In genomic region chrX:7334302-7334724, ce11 we compare ENCODE assay signal across 4 worm cellular contexts.
A peak's percentile ranks its signal among the peaks of the same experiment; 100 is the strongest.
TF ChIP-seq lines count a peak whose summit lies in the region.

epg-7 (plus strand) TSS chrX:7334714.

TF ChIP-seq in whole organism, L2 larva, 48 proteins besides CTCF, POLR2A, EP300 and RAD21 (continues in another document):
- peak; percentile 48 for TF ChIP-seq lin-39 (tag; optimal IDR thresholded peaks at IDR 0.05; lab: Kevin White, UChicago)
- peak; percentile 92 for TF ChIP-seq nhr-21 (tag; optimal IDR thresholded peaks at IDR 0.05; lab: Kevin White, UChicago)
- no peak for TF ChIP-seq elt-1 (tag; optimal IDR thresholded peaks at IDR 0.05; lab: Kevin White, UChicago)
- TF ChIP-seq unc-62 (GFP tag; optimal IDR thresholded peaks at IDR 0.05; lab: Kevin White, UChicago) = peak; percentile 70
- no peak for TF ChIP-seq aly-2 (tag; optimal IDR thresholded peaks at IDR 0.05; lab: Kevin White, UChicago)
- TF ChIP-seq ztf-11 (tag; optimal IDR thresholded peaks at IDR 0.05; lab: Kevin White, UChicago) = no peak
- TF ChIP-seq mdl-1 (tag; optimal IDR thresholded peaks at IDR 0.05; lab: Kevin White, UChicago) = peak; percentile 74 to 95
- TF ChIP-seq sem-4 (tag; optimal IDR thresholded peaks at IDR 0.05; lab: Kevin White, UChicago) = peak; percentile 94
- TF ChIP-seq unc-39 (tag; optimal IDR thresholded peaks at IDR 0.05; lab: Kevin White, UChicago) = no peak
- peak; percentile 98 for TF ChIP-seq F13H6.1 (tag; optimal IDR thresholded peaks at IDR 0.05; lab: Kevin White, UChicago)
- TF ChIP-seq snpc-4 (tag; optimal IDR thresholded peaks at IDR 0.05; lab: Kevin White, UChicago) = peak; percentile 79
- peak; percentile 71 for TF ChIP-seq ceh-82 (tag; optimal IDR thresholded peaks at IDR 0.05; lab: Kevin White, UChicago)
- TF ChIP-seq mbf-1 (tag; optimal IDR thresholded peaks at IDR 0.05; lab: Kevin White, UChicago) = no peak
- peak; percentile 67 for TF ChIP-seq nhr-77 (tag; optimal IDR thresholded peaks at IDR 0.05; lab: Kevin White, UChicago)
- no peak for TF ChIP-seq ZK546.5 (tag; optimal IDR thresholded peaks at IDR 0.05; lab: Kevin White, UChicago)
- peak; percentile 93 for TF ChIP-seq mab-5 (tag; optimal IDR thresholded peaks at IDR 0.05; lab: Kevin White, UChicago)
- no peak for TF ChIP-seq elt-3 (tag; optimal IDR thresholded peaks at IDR 0.05; lab: Kevin White, UChicago)
- TF ChIP-seq lsy-2 (tag; optimal IDR thresholded peaks at IDR 0.05; lab: Kevin White, UChicago) = peak; percentile 79 to 93
- no peak for TF ChIP-seq alr-1 (tag; optimal IDR thresholded peaks at IDR 0.05; lab: Kevin White, UChicago)
- TF ChIP-seq peb-1 (tag; optimal IDR thresholded peaks at IDR 0.05; lab: Kevin White, UChicago) = no peak
- peak; percentile 77 for TF ChIP-seq ama-1 (optimal IDR thresholded peaks at IDR 0.05; lab: Kevin White, UChicago)
- no peak for TF ChIP-seq nhr-12 (tag; optimal IDR thresholded peaks at IDR 0.05; lab: Kevin White, UChicago)
- peak; percentile 97 for TF ChIP-seq unc-55 (GFP tag; optimal IDR thresholded peaks at IDR 0.05; lab: Kevin White, UChicago)
- peak; percentile 43 for TF ChIP-seq dmd-4 (tag; optimal IDR thresholded peaks at IDR 0.05; lab: Kevin White, UChicago)

TF ChIP-seq in whole organism, L4 larva, 104 proteins besides CTCF, POLR2A, EP300 and RAD21 (continues in another document):
- TF ChIP-seq ctbp-1 (GFP tag; IDR thresholded peaks at IDR 0.05; lab: Robert Waterston, UW) = peak; percentile 95
- TF ChIP-seq lim-7 (GFP tag; IDR thresholded peaks at IDR 0.05; lab: Robert Waterston, UW) = peak; percentile 64; the same call in 1 of the 2 replicates
- TF ChIP-seq saeg-2 (GFP tag; IDR thresholded peaks at IDR 0.05; lab: Robert Waterston, UW) = peak; percentile 79
- TF ChIP-seq madf-9 (GFP tag; conservative IDR thresholded peaks at IDR 0.05; lab: Robert Waterston, UW) = peak; percentile 67
- TF ChIP-seq nhr-102 (tag; optimal IDR thresholded peaks at IDR 0.05; lab: Kevin White, UChicago) = peak; percentile 84
- TF ChIP-seq lin-13 (GFP tag; optimal IDR thresholded peaks at IDR 0.05; lab: Kevin White, UChicago) = peak; percentile 91
- TF ChIP-seq aha-1 (tag; lab: Kevin White, UChicago) = peak; percentile 99
- peak; percentile 86 for TF ChIP-seq lin-1 (GFP tag; IDR thresholded peaks at IDR 0.05; lab: Robert Waterston, UW)
- TF ChIP-seq php-3 (GFP tag; IDR thresholded peaks at IDR 0.05; lab: Robert Waterston, UW) = peak; percentile 69
- 0 out of 4 replicates have a peak, but pooled peaks of 1 of the 2 experiments have one; percentile 59 for TF ChIP-seq madf-5 (GFP tag; IDR thresholded peaks at IDR 0.05; lab: Robert Waterston, UW)
- peak; percentile 39 for TF ChIP-seq zag-1 (tag; optimal IDR thresholded peaks at IDR 0.05; lab: Kevin White, UChicago)
- peak; percentile 55 for TF ChIP-seq gei-8 (GFP tag; optimal IDR thresholded peaks at IDR 0.05; lab: Kevin White, UChicago)
- TF ChIP-seq F10B5.3 (tag; optimal IDR thresholded peaks at IDR 0.05; lab: Kevin White, UChicago) = peak; percentile 22
- TF ChIP-seq mdl-1 (tag; optimal IDR thresholded peaks at IDR 0.05; lab: Kevin White, UChicago) = peak; percentile 80 to 96
- TF ChIP-seq spr-1 (tag; optimal IDR thresholded peaks at IDR 0.05; lab: Kevin White, UChicago) = peak; percentile 79
- TF ChIP-seq nhr-42 (GFP tag; IDR thresholded peaks at IDR 0.05; lab: Robert Waterston, UW) = peak; percentile 86
- peak; percentile 96 for TF ChIP-seq rbr-2 (tag; optimal IDR thresholded peaks at IDR 0.05; lab: Kevin White, UChicago)
- TF ChIP-seq egl-43 (GFP tag; IDR thresholded peaks at IDR 0.05; lab: Robert Waterston, UW) = peak; percentile 91
- peak; percentile 79 for TF ChIP-seq set-16 (GFP tag; IDR thresholded peaks at IDR 0.05; lab: Robert Waterston, UW)
- TF ChIP-seq tra-1 (GFP tag; IDR thresholded peaks at IDR 0.05; lab: Robert Waterston, UW) = peak; percentile 84
- no peak for TF ChIP-seq ZK546.5 (tag; optimal IDR thresholded peaks at IDR 0.05; lab: Kevin White, UChicago)
- peak; percentile 80 to 93 for TF ChIP-seq lsy-2 (tag; optimal IDR thresholded peaks at IDR 0.05; lab: Kevin White, UChicago)
- peak; percentile 96 for TF ChIP-seq mep-1 (tag; optimal IDR thresholded peaks at IDR 0.05; lab: Kevin White, UChicago)

TF ChIP-seq in whole organism, late embryonic, 69 proteins besides CTCF, POLR2A, EP300 and RAD21 (continues in another document):
- TF ChIP-seq unc-86 (tag; optimal IDR thresholded peaks at IDR 0.05; lab: Kevin White, UChicago) (peak; percentile 27), pqm-1 (tag; optimal IDR thresholded peaks at IDR 0.05; lab: Kevin White, UChicago) (peak; percentile 63), syd-9 (tag; optimal IDR thresholded peaks at IDR 0.05; lab: Kevin White, UChicago) (no peak), ceh-48 (tag; optimal IDR thresholded peaks at IDR 0.05; lab: Kevin White, UChicago) (peak; percentile 22), ama-1 (optimal IDR thresholded peaks at IDR 0.05; lab: Kevin White, UChicago) (no peak), ceh-45 (GFP tag; IDR thresholded peaks at IDR 0.05; lab: Robert Waterston, UW) (no peak), unc-3 (GFP tag; conservative IDR thresholded peaks at IDR 0.05; lab: Robert Waterston, UW) (peak; percentile 23; the same call in 1 of the 2 replicates), unc-3 (tag; optimal IDR thresholded peaks at IDR 0.05; lab: Kevin White, UChicago) (peak; percentile 17), T23F11.4 (GFP tag; optimal IDR thresholded peaks at IDR 0.05; lab: Kevin White, UChicago) (no peak), npax-4 (tag; optimal IDR thresholded peaks at IDR 0.05; lab: Kevin White, UChicago) (no peak), nfya-1 (tag; optimal IDR thresholded peaks at IDR 0.05; lab: Kevin White, UChicago) (peak; percentile 90), tbx-7 (tag; optimal IDR thresholded peaks at IDR 0.05; lab: Kevin White, UChicago) (no peak), ceh-14 (tag; optimal IDR thresholded peaks at IDR 0.05; lab: Kevin White, UChicago) (peak; percentile 41), madf-2 (tag; optimal IDR thresholded peaks at IDR 0.05; lab: Kevin White, UChicago) (peak; percentile 51), ceh-30 (tag; optimal IDR thresholded peaks at IDR 0.05; lab: Kevin White, UChicago) (no peak), ceh-31 (tag; optimal IDR thresholded peaks at IDR 0.05; lab: Kevin White, UChicago) (peak; percentile 93), mec-3 (tag; optimal IDR thresholded peaks at IDR 0.05; lab: Kevin White, UChicago; ENCODE audit: borderline replicate concordance) (no peak), ceh-9 (tag; optimal IDR thresholded peaks at IDR 0.05; lab: Kevin White, UChicago) (no peak), sdc-2 (tag; optimal IDR thresholded peaks at IDR 0.05; lab: Kevin White, UChicago) (peak; percentile 65), unc-55 (GFP tag; optimal IDR thresholded peaks at IDR 0.05; lab: Kevin White, UChicago) (peak; percentile 48), ceh-22 (tag; optimal IDR thresholded peaks at IDR 0.05; lab: Kevin White, UChicago) (no peak), elt-2 (tag; optimal IDR thresholded peaks at IDR 0.05; lab: Kevin White, UChicago) (peak; percentile 62), sox-4 (tag; optimal IDR thresholded peaks at IDR 0.05; lab: Kevin White, UChicago) (no peak), F13H6.1 (tag; optimal IDR thresholded peaks at IDR 0.05; lab: Kevin White, UChicago) (peak; percentile 74), Y22D7AL.16 (tag; optimal IDR thresholded peaks at IDR 0.05; lab: Kevin White, UChicago) (no peak), ttx-3 (tag; optimal IDR thresholded peaks at IDR 0.05; lab: Kevin White, UChicago) (no peak), ets-4 (tag; optimal IDR thresholded peaks at IDR 0.05; lab: Kevin White, UChicago) (no peak)

TF ChIP-seq in whole organism, mixed stage, embryonic, 35 proteins besides CTCF, POLR2A, EP300 and RAD21 (continues in another document):
- no peak for TF ChIP-seq snpc-4 (tag; optimal IDR thresholded peaks at IDR 0.05; lab: Kevin White, UChicago)
- no peak for TF ChIP-seq elt-3 (tag; optimal IDR thresholded peaks at IDR 0.05; lab: Kevin White, UChicago)
- TF ChIP-seq sem-2 (GFP tag; optimal IDR thresholded peaks at IDR 0.05; lab: Kevin White, UChicago) = no peak
- peak; percentile 49 for TF ChIP-seq nhr-2 (tag; optimal IDR thresholded peaks at IDR 0.05; lab: Kevin White, UChicago)
- peak; percentile 28 for TF ChIP-seq sptf-1 (tag; optimal IDR thresholded peaks at IDR 0.05; lab: Kevin White, UChicago)
- peak; percentile 78 for TF ChIP-seq ceh-39 (tag; optimal IDR thresholded peaks at IDR 0.05; lab: Kevin White, UChicago)
- peak; percentile 90 for TF ChIP-seq pha-4 (tag; optimal IDR thresholded peaks at IDR 0.05; lab: Kevin White, UChicago)
- peak; percentile 68 for TF ChIP-seq lsy-2 (tag; optimal IDR thresholded peaks at IDR 0.05; lab: Kevin White, UChicago)
- peak; percentile 52 for TF ChIP-seq drap-1 (GFP tag; optimal IDR thresholded peaks at IDR 0.05; lab: Kevin White, UChicago)
- no peak for TF ChIP-seq bed-3 (GFP tag; optimal IDR thresholded peaks at IDR 0.05; lab: Kevin White, UChicago)
- no peak for TF ChIP-seq ceh-83 (GFP tag; optimal IDR thresholded peaks at IDR 0.05; lab: Kevin White, UChicago)
- no peak for TF ChIP-seq M03D4.4 (tag; optimal IDR thresholded peaks at IDR 0.05; lab: Kevin White, UChicago)
- no peak for TF ChIP-seq nhr-28 (tag; optimal IDR thresholded peaks at IDR 0.05; lab: Kevin White, UChicago)
- no peak for TF ChIP-seq tbx-8 (GFP tag; optimal IDR thresholded peaks at IDR 0.05; lab: Kevin White, UChicago)
- peak; percentile 64 for TF ChIP-seq mls-2 (tag; optimal IDR thresholded peaks at IDR 0.05; lab: Kevin White, UChicago)
- no peak for TF ChIP-seq blmp-1 (tag; optimal IDR thresholded peaks at IDR 0.05; lab: Kevin White, UChicago)
- TF ChIP-seq unc-62 (GFP tag; optimal IDR thresholded peaks at IDR 0.05; lab: Kevin White, UChicago) = peak; percentile 74
- TF ChIP-seq nhr-12 (tag; optimal IDR thresholded peaks at IDR 0.05; lab: Kevin White, UChicago) = no peak
- no peak for TF ChIP-seq unc-39 (tag; optimal IDR thresholded peaks at IDR 0.05; lab: Kevin White, UChicago)
- TF ChIP-seq ham-2 (GFP tag; optimal IDR thresholded peaks at IDR 0.05; lab: Kevin White, UChicago) = peak; percentile 61
- no peak for TF ChIP-seq mab-5 (tag; optimal IDR thresholded peaks at IDR 0.05; lab: Kevin White, UChicago)
- TF ChIP-seq unc-120 (tag; optimal IDR thresholded peaks at IDR 0.05; lab: Kevin White, UChicago; ENCODE audit: poor library complexity, severe bottlenecking) = peak; percentile 93
- TF ChIP-seq nhr-237 (tag; optimal IDR thresholded peaks at IDR 0.05; lab: Kevin White, UChicago) = peak; percentile 77
- TF ChIP-seq zip-8 (tag; optimal IDR thresholded peaks at IDR 0.05; lab: Kevin White, UChicago) = peak; percentile 10
- peak; percentile 67 for TF ChIP-seq ces-1 (GFP tag; optimal IDR thresholded peaks at IDR 0.05; lab: Kevin White, UChicago)
- no peak for TF ChIP-seq flh-1 (GFP tag; optimal IDR thresholded peaks at IDR 0.05; lab: Kevin White, UChicago)
- peak; percentile 35 for TF ChIP-seq lin-32 (GFP tag; optimal IDR thresholded peaks at IDR 0.05; lab: Kevin White, UChicago)
- no peak for TF ChIP-seq nhr-76 (tag; optimal IDR thresholded peaks at IDR 0.05; lab: Kevin White, UChicago)
- peak; percentile 36 for TF ChIP-seq ztf-11 (tag; optimal IDR thresholded peaks at IDR 0.05; lab: Kevin White, UChicago)
- peak; percentile 79 for TF ChIP-seq lin-13 (tag; optimal IDR thresholded peaks at IDR 0.05; lab: Kevin White, UChicago)
